Fruit fly (Drosophila melanogaster) whole organism, pupa: ENCODE results near the gene CG46394.

Experiments
- CG15710 ChIP-seq: fragments of 200-800 bp; sonication (Bioruptor generic); optimal IDR thresholded peaks from 2 replicates; lab custom pipeline; 2018; ENCODE audit warnings: missing biosample characterization, mild to moderate bottlenecking, missing genetic modification characterization, moderate library complexity
- CG34367 ChIP-seq: fragments of 200-800 bp; sonication (Bioruptor generic); optimal IDR thresholded peaks from 2 replicates; lab custom pipeline; 2018; ENCODE audit warnings: missing biosample characterization, mild to moderate bottlenecking, missing genetic modification characterization
- CG4496 ChIP-seq: fragments of 200-800 bp; sonication (Bioruptor generic); IDR thresholded peaks from 3 replicates; pipeline ENCODE4 v1.3.6; 2022; ENCODE audit warnings: missing biosample characterization, missing genetic modification characterization
- CG8159 ChIP-seq: fragments of 200-800 bp; sonication (Bioruptor generic); optimal IDR thresholded peaks from 3 replicates; lab custom pipeline; 2018; ENCODE audit warnings: missing biosample characterization, mild to moderate bottlenecking, missing genetic modification characterization, moderate library complexity
- CG8301 ChIP-seq: fragments of 200-800 bp; sonication (Bioruptor generic); optimal IDR thresholded peaks from 2 replicates; lab custom pipeline; 2018; ENCODE audit warnings: missing biosample characterization, mild to moderate bottlenecking, missing genetic modification characterization
- CG9948 ChIP-seq: fragments of 200-800 bp; sonication (Bioruptor generic); optimal IDR thresholded peaks from 2 replicates; lab custom pipeline; 2018; ENCODE audit warnings: missing biosample characterization, mild to moderate bottlenecking, missing genetic modification characterization, moderate library complexity
- D1 ChIP-seq: fragments of 200-800 bp; sonication (Bioruptor generic); optimal IDR thresholded peaks from 2 replicates; lab custom pipeline; 2018; ENCODE audit warnings: missing biosample characterization, mild to moderate bottlenecking, missing genetic modification characterization, moderate library complexity
- EcR ChIP-seq: fragments of 200-800 bp; sonication (Bioruptor generic); optimal IDR thresholded peaks from 3 replicates; lab custom pipeline; 2019; ENCODE audit warnings: missing biosample characterization, missing genetic modification characterization, mild to moderate bottlenecking, moderate library complexity, missing genetic modification reagents
- Ets98B ChIP-seq: fragments of 200-800 bp; sonication (Bioruptor generic); IDR thresholded peaks from 2 replicates; pipeline ENCODE4 v1.3.6; 2022; ENCODE audit warnings: missing biosample characterization, missing genetic modification characterization
- Snoo ChIP-seq: fragments of 200-800 bp; sonication (Bioruptor generic); optimal IDR thresholded peaks from 3 replicates; lab custom pipeline; 2017; ENCODE audit warnings: missing biosample characterization, mild to moderate bottlenecking, missing genetic modification characterization, inconsistent platforms
- rn ChIP-seq: fragments of 200-800 bp; sonication (Bioruptor generic); IDR thresholded peaks from 2 replicates; pipeline ENCODE4 v1.3.6; 2022; ENCODE audit warnings: missing biosample characterization, missing genetic modification characterization

- TF ChIP-seq rn (GFP tag; lab: Robert Waterston, UW) = no peak
- no peak for TF ChIP-seq CG8159 (tag; lab: Kevin White, UChicago)
- TF ChIP-seq CG9948 (tag; lab: Kevin White, UChicago) = no peak
- TF ChIP-seq CG4496 (GFP tag; lab: Robert Waterston, UW) = no peak
- TF ChIP-seq CG15710 = no peak
- TF ChIP-seq D1 (tag; lab: Kevin White, UChicago) = no peak
- no peak for TF ChIP-seq Snoo (tag; lab: Kevin White, UChicago)
- no peak for TF ChIP-seq CG34367 (tag; lab: Kevin White, UChicago)
- TF ChIP-seq EcR (GFP tag; lab: Kevin White, UChicago) = no peak
- no peak for TF ChIP-seq CG8301
- TF ChIP-seq Ets98B (GFP tag; lab: Robert Waterston, UW) = no peak
Measured at dm6 chr3L:11620001-11620400, 19.8 kb downstream of the CG46394 start, which contains the start of gene Muc68Ca.
